Worm (Caenorhabditis elegans): Measurements from ENCODE around the gene F22E5.12.
"Not testable (repeated sequence)": the region's sequence is repeated elsewhere in the genome, so short reads cannot be mapped to it uniquely, and the experiment has no call there.

Gene F22E5.12

DNA sequence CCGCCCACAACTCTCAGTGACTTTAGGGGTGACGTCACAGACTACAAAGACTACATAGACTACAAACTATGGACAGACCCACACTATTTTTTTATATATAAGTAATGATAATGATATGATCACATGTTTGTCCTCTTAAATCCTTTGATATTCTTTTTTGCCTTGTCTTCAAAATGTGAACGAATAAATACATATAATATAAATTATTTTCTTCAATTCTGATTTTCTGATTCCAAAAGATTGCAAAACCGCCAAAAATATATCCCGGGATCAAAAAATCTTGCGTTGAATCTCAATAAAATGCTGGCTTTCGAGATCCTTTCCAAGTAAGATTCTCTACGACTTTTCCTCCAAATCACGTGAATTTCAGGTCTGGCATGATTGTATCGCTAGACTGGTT lies 46.5 kb downstream of the F22E5.12 start, which contains the start of gene F33H12.1:
Gene F33H12.1 (plus strand): TSS at position 301 of the 400 bp plus-strand sequence.
- TF ChIP-seq ref-1 (GFP tag; conservative IDR thresholded peaks at IDR 0.05); ztf-29 (GFP tag; IDR thresholded peaks at IDR 0.05); tab-1 (GFP tag; IDR thresholded peaks at IDR 0.05): not testable (repeated sequence)
